Worm (Caenorhabditis elegans): ENCODE measurements around the gene F44E2.3.

F44E2.3 gene

DNA sequence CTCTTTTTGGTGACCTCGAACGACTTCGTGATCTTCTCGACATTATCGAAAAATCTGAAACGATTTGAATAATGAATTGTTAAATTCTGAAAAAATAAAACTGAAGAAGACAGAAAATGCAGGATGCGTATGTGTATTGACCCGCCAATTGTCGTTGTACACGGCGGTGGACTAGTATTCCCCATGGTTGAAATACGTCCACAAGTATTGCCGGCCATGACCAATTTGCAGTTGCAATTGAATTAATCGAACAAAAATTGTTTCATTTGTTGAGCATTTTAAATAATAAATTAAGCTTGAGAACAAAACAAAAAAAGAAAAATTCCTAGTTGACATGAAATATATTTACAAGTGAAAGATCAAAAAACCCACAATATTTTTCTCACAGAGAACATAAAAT, at the start of gene F44E2.3:
Gene F44E2.3, minus strand, starts transcription at position 61 of the 400 bp plus-strand sequence.
- TF ChIP-seq hlh-1 (tag; optimal IDR thresholded peaks at IDR 0.05) (peak; percentile 12), mab-5 (tag; optimal IDR thresholded peaks at IDR 0.05) (no peak), ces-1 (GFP tag; optimal IDR thresholded peaks at IDR 0.05) (peak; percentile 93)

DNA sequence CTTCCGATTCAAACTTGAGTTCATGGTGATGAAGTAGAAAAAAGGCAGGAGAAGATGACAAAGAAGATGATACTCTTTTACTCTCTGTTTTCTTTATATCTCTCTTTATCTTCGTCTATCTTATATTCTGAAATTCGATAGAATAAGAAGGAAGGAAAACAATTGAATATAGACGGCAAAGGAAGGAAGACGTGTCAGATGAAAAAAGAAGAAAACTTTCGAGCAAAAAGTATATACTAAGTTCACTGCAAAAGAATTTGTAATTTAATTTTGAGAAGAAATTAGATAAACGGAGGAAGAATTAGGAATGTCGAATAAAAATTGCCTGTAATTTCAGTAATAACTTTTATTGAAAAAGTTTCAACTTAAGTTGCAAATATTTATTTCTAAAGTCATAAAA, 47.9 kb upstream of the F44E2.3 start, which contains the start of gene K01F9.2:
Gene K01F9.2, minus strand, starts transcription at position 127 of the 400 bp plus-strand sequence.
- TF ChIP-seq M03D4.4 (tag; optimal IDR thresholded peaks at IDR 0.05) (no peak), bed-3 (GFP tag; optimal IDR thresholded peaks at IDR 0.05) (no peak), ceh-83 (GFP tag; optimal IDR thresholded peaks at IDR 0.05) (no peak), tbx-8 (GFP tag; optimal IDR thresholded peaks at IDR 0.05) (no peak), ces-1 (GFP tag; optimal IDR thresholded peaks at IDR 0.05) (peak; percentile 91), mab-5 (tag; optimal IDR thresholded peaks at IDR 0.05) (no peak), blmp-1 (tag; optimal IDR thresholded peaks at IDR 0.05) (no peak)

DNA sequence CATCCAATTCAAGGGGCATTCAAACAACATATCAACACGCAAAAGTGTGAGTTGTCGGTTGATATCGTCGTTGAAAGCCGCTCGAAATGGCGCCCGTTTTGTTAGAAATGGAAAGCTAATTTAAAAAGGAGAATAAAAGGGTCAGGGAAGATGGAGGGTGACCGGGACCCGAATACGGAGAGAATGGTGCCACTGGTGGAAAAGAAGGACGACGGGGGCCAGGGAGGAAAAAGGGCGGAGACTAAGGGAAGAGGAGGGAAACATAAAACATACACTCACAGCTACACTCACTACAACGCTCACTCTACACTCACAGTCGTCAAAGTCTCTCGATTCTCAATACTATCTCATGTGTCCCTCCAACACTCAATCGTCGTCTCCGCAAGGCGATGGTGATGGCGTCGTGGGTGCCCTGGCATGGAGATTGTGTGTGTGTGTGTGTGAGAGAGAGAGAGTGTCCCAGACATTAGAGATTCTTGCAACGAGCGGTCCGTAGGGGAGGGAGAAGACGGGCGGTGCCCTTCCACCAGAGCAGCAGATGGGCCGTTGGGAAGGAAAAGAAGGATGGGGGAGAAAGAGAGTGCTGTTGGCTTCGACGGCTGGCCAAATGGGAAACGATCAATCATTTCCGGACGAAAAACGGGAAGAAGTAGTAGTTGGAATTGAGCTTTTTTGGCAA, 45.0 kb upstream of the F44E2.3 start:
- no peak for TF ChIP-seq bed-3 (GFP tag; optimal IDR thresholded peaks at IDR 0.05)
- TF ChIP-seq ham-2 (GFP tag; optimal IDR thresholded peaks at IDR 0.05), result no peak
- TF ChIP-seq nhr-28 (tag; optimal IDR thresholded peaks at IDR 0.05), result no peak
- peak; percentile 87 for TF ChIP-seq mep-1 (tag; optimal IDR thresholded peaks at IDR 0.05)
- peak; percentile 19 for TF ChIP-seq nhr-237 (tag; optimal IDR thresholded peaks at IDR 0.05)
- TF ChIP-seq blmp-1 (tag; optimal IDR thresholded peaks at IDR 0.05), result no peak
- TF ChIP-seq lin-13 (tag; optimal IDR thresholded peaks at IDR 0.05), result peak; percentile 2
- peak; percentile 20 for TF ChIP-seq pha-4 (tag; optimal IDR thresholded peaks at IDR 0.05)
- no peak for TF ChIP-seq zip-8 (tag; optimal IDR thresholded peaks at IDR 0.05)
- peak; percentile 34 for TF ChIP-seq flh-1 (GFP tag; optimal IDR thresholded peaks at IDR 0.05)
- TF ChIP-seq lsy-2 (tag; optimal IDR thresholded peaks at IDR 0.05), result peak; percentile 33
- TF ChIP-seq mab-5 (tag; optimal IDR thresholded peaks at IDR 0.05), result no peak
- TF ChIP-seq ceh-39 (tag; optimal IDR thresholded peaks at IDR 0.05), result peak; percentile 42
- peak; percentile 78 for TF ChIP-seq cnd-1 (tag; optimal IDR thresholded peaks at IDR 0.05)
- TF ChIP-seq ces-1 (GFP tag; optimal IDR thresholded peaks at IDR 0.05), result peak; percentile 23
- peak; percentile 74 for TF ChIP-seq drap-1 (GFP tag; optimal IDR thresholded peaks at IDR 0.05)
- TF ChIP-seq unc-120 (tag; optimal IDR thresholded peaks at IDR 0.05; ENCODE audit: poor library complexity, severe bottlenecking), result peak; percentile 100
- no peak for TF ChIP-seq nhr-76 (tag; optimal IDR thresholded peaks at IDR 0.05)
- no peak for TF ChIP-seq snpc-4 (tag; optimal IDR thresholded peaks at IDR 0.05)
- TF ChIP-seq sem-2 (GFP tag; optimal IDR thresholded peaks at IDR 0.05), result no peak
- peak; percentile 23 for TF ChIP-seq ceh-43 (GFP tag; optimal IDR thresholded peaks at IDR 0.05)
- TF ChIP-seq sptf-1 (tag; optimal IDR thresholded peaks at IDR 0.05), result peak; percentile 60
- TF ChIP-seq hlh-1 (tag; optimal IDR thresholded peaks at IDR 0.05), result peak; percentile 69
- TF ChIP-seq mls-2 (tag; optimal IDR thresholded peaks at IDR 0.05), result peak; percentile 85
- no peak for TF ChIP-seq ceh-83 (GFP tag; optimal IDR thresholded peaks at IDR 0.05)
- TF ChIP-seq elt-3 (tag; optimal IDR thresholded peaks at IDR 0.05), result no peak
- peak; percentile 21 for TF ChIP-seq nhr-2 (tag; optimal IDR thresholded peaks at IDR 0.05)
- no peak for TF ChIP-seq elt-1 (tag; optimal IDR thresholded peaks at IDR 0.05; ENCODE audit: borderline replicate concordance, insufficient read depth)
- TF ChIP-seq ztf-11 (tag; optimal IDR thresholded peaks at IDR 0.05), result peak; percentile 57
- peak; percentile 71 for TF ChIP-seq tbx-8 (GFP tag; optimal IDR thresholded peaks at IDR 0.05)
- peak; percentile 85 for TF ChIP-seq lin-32 (GFP tag; optimal IDR thresholded peaks at IDR 0.05)
- peak; percentile 91 for TF ChIP-seq unc-62 (GFP tag; optimal IDR thresholded peaks at IDR 0.05)
- TF ChIP-seq nhr-12 (tag; optimal IDR thresholded peaks at IDR 0.05), result peak; percentile 67
- peak; percentile 22 for TF ChIP-seq unc-39 (tag; optimal IDR thresholded peaks at IDR 0.05)
- peak; percentile 60 for TF ChIP-seq M03D4.4 (tag; optimal IDR thresholded peaks at IDR 0.05)

DNA sequence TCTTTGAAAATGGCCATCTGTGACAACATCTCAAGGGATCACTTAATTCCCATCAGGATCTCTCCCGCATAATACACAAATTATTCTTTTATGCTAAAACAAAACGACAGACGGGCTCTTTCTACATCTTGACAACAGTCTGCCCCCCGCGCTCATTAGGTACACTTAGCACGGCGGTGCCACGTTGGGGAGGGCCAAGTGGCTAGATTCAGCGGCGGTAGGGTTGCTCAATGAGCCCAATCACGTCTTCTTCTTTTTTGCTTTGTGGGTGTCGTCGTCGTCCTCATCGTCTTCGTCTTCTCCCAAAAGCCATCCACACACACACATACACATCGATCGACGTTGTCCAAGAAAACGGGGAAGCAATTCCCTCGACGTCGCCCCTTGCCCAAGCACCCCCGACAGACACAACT, 43.9 kb upstream of the F44E2.3 start:
- TF ChIP-seq elt-1 (tag; optimal IDR thresholded peaks at IDR 0.05; ENCODE audit: borderline replicate concordance, insufficient read depth) (no peak), tbx-8 (GFP tag; optimal IDR thresholded peaks at IDR 0.05) (no peak), nhr-28 (tag; optimal IDR thresholded peaks at IDR 0.05) (no peak), unc-62 (GFP tag; optimal IDR thresholded peaks at IDR 0.05) (peak; percentile 14), ham-2 (GFP tag; optimal IDR thresholded peaks at IDR 0.05) (peak; percentile 55), ces-1 (GFP tag; optimal IDR thresholded peaks at IDR 0.05) (peak; percentile 87), lin-13 (tag; optimal IDR thresholded peaks at IDR 0.05) (peak; percentile 26), mls-2 (tag; optimal IDR thresholded peaks at IDR 0.05) (peak; percentile 68), cnd-1 (tag; optimal IDR thresholded peaks at IDR 0.05) (peak; percentile 85)

Data from whole organism, mixed stage, embryonic.